Fruit fly (Drosophila melanogaster) whole organism, adult: ENCODE measurements around the gene Spt7.

ENCODE experiments used
- CG11617 ChIP-seq: fragments of 200-800 bp; sonication (Bioruptor generic); optimal IDR thresholded peaks from 2 replicates; lab custom pipeline; 2017; ENCODE audit warnings: mild to moderate bottlenecking, missing biosample characterization, missing genetic modification reagents, missing genetic modification characterization
- CG12768 ChIP-seq: fragments of 200-800 bp; sonication (Bioruptor generic); optimal IDR thresholded peaks from 2 replicates; lab custom pipeline; 2017; ENCODE audit warnings: missing biosample characterization, missing genetic modification characterization, mild to moderate bottlenecking, moderate library complexity, missing genetic modification reagents
- CG1620 ChIP-seq: fragments of 200-800 bp; sonication (Bioruptor generic); optimal IDR thresholded peaks from 2 replicates; lab custom pipeline; 2016; ENCODE audit warnings: missing biosample characterization, missing genetic modification characterization
- CG33017 ChIP-seq: fragments of 200-800 bp; sonication (Bioruptor generic); optimal IDR thresholded peaks from 2 replicates; lab custom pipeline; 2018; ENCODE audit warnings: missing biosample characterization, mild to moderate bottlenecking, missing genetic modification characterization, moderate library complexity
- CG5204 ChIP-seq: fragments of 200-800 bp; sonication (Bioruptor generic); optimal IDR thresholded peaks from 2 replicates; lab custom pipeline; 2016; ENCODE audit warnings: missing biosample characterization, missing genetic modification characterization
- CG7045 ChIP-seq: fragments of 200-800 bp; sonication (Bioruptor generic); optimal IDR thresholded peaks from 2 replicates; lab custom pipeline; 2017; ENCODE audit warnings: missing biosample characterization, mild to moderate bottlenecking, missing genetic modification characterization
- CG7101 ChIP-seq: fragments of 200-800 bp; sonication (Bioruptor generic); optimal IDR thresholded peaks from 2 replicates; lab custom pipeline; 2018; ENCODE audit warnings: missing biosample characterization, mild to moderate bottlenecking, missing genetic modification characterization, moderate library complexity
- Hr96 ChIP-seq: fragments of 200-800 bp; sonication (Bioruptor generic); optimal IDR thresholded peaks from 2 replicates; lab custom pipeline; 2016; ENCODE audit warnings: missing biosample characterization, missing genetic modification characterization
- Mnt ChIP-seq: fragments of 200-800 bp; sonication (Bioruptor generic); optimal IDR thresholded peaks from 2 replicates; lab custom pipeline; 2016; ENCODE audit warnings: missing biosample characterization, mild to moderate bottlenecking, missing genetic modification characterization
- cic ChIP-seq: fragments of 200-800 bp; sonication (Bioruptor generic); optimal IDR thresholded peaks from 2 replicates; lab custom pipeline; 2017; ENCODE audit warnings: missing biosample characterization, mild to moderate bottlenecking, missing genetic modification characterization, moderate library complexity
- pad ChIP-seq: fragments of 200-800 bp; sonication (Bioruptor generic); optimal IDR thresholded peaks from 3 replicates; lab custom pipeline; 2017; ENCODE audit warnings: missing biosample characterization, missing genetic modification characterization, mild to moderate bottlenecking, moderate library complexity, missing genetic modification reagents
- toe ChIP-seq: fragments of 200-800 bp; sonication (Bioruptor generic); optimal IDR thresholded peaks from 2 replicates; lab custom pipeline; 2016; ENCODE audit warnings: missing biosample characterization, missing genetic modification characterization

DNA sequence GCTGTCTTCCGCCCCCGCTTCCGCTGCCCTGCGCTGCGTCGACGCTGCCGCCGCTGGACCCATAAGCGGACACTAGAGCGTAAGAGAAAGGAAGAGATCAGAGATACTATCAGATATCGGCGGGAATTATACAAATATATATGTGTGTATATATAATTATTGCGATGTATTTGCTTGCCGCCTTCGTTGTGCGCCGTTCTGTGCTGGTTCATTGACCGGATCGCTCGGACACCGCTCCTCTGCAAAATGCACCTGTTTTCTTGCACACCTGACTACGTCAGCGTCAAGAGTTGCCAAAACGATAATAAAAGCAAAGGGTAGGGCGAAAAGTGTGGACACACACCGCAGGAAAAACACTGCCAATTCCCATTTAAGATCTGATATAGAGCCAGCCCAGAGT lies 23.1 kb downstream of the Spt7 start:
- TF ChIP-seq cic (GFP tag; lab: Kevin White, UChicago), result no peak
- no peak for TF ChIP-seq CG33017
- TF ChIP-seq Mnt (GFP tag; lab: Kevin White, UChicago), result no peak
- TF ChIP-seq CG7045, result no peak
- TF ChIP-seq CG5204 (GFP tag; lab: Kevin White, UChicago), result no peak
- no peak for TF ChIP-seq CG7101 (tag; lab: Kevin White, UChicago)
- TF ChIP-seq toe (GFP tag; lab: Kevin White, UChicago), result no peak
- no peak for TF ChIP-seq CG11617 (GFP tag; lab: Kevin White, UChicago)
- no peak for TF ChIP-seq Hr96
- no peak for TF ChIP-seq pad (GFP tag; lab: Kevin White, UChicago)
- no peak for TF ChIP-seq CG1620 (GFP tag; lab: Kevin White, UChicago)
- TF ChIP-seq CG12768 (GFP tag; lab: Kevin White, UChicago), result no peak
